Fruit fly (Drosophila melanogaster): Measurements from ENCODE around the gene CG33912.

The CG33912 gene

dm6 chr3L:20769350-20769749, 13.9 kb upstream of the CG33912 start, which contains the start of the genes CG4074 and CG4186 (continued):
- TF ChIP-seq BtbVII (GFP tag; optimal IDR thresholded peaks at IDR 0.05), result no peak
- no peak for TF ChIP-seq tgo (GFP tag; IDR thresholded peaks at IDR 0.05)
- no peak for TF ChIP-seq CG9797 (GFP tag; optimal IDR thresholded peaks at IDR 0.05)
- TF ChIP-seq Dfd (GFP tag; optimal IDR thresholded peaks at IDR 0.05), result no peak
- no peak for TF ChIP-seq CG17186 (GFP tag; optimal IDR thresholded peaks at IDR 0.05)
- TF ChIP-seq Lpt (GFP tag; optimal IDR thresholded peaks at IDR 0.05), result no peak
- TF ChIP-seq CG10209 (GFP tag; optimal IDR thresholded peaks at IDR 0.05), result no peak
- TF ChIP-seq chif (GFP tag; optimal IDR thresholded peaks at IDR 0.05), result no peak
- peak in 1 of 2 experiments; percentile 95 for TF ChIP-seq Pdp1 (GFP tag; optimal IDR thresholded peaks at IDR 0.05)
- no peak for TF ChIP-seq NC2α (GFP tag; optimal IDR thresholded peaks at IDR 0.05)
- no peak for TF ChIP-seq CG6689 (GFP tag; IDR thresholded peaks at IDR 0.05)
- TF ChIP-seq sima (GFP tag; optimal IDR thresholded peaks at IDR 0.05), result no peak
- peak; percentile 35 for TF ChIP-seq CG17568 (GFP tag; optimal IDR thresholded peaks at IDR 0.05)
- no peak for TF ChIP-seq CG16779 (GFP tag; IDR thresholded peaks at IDR 0.05)
- no peak for TF ChIP-seq ac (GFP tag; optimal IDR thresholded peaks at IDR 0.05)
- TF ChIP-seq kni (GFP tag; optimal IDR thresholded peaks at IDR 0.05), result peak; percentile 70
- TF ChIP-seq CG11085 (GFP tag; IDR thresholded peaks at IDR 0.05), result no peak
- TF ChIP-seq Doc3 (GFP tag; IDR thresholded peaks at IDR 0.05; ENCODE audit: partially characterized antibody), result peak; percentile 17; the same call in 1 of the 3 replicates
- no peak for TF ChIP-seq CG10959 (GFP tag; IDR thresholded peaks at IDR 0.05)
- no peak for TF ChIP-seq CG18476 (GFP tag; optimal IDR thresholded peaks at IDR 0.05)
- TF ChIP-seq HLHmδ (GFP tag; optimal IDR thresholded peaks at IDR 0.05), result no peak
- no peak for TF ChIP-seq CG11093 (GFP tag; IDR thresholded peaks at IDR 0.05)
- TF ChIP-seq CG9932 (GFP tag; IDR thresholded peaks at IDR 0.05), result no peak
- TF ChIP-seq CG15479 (GFP tag; optimal IDR thresholded peaks at IDR 0.05), result no peak
- TF ChIP-seq CG10274 (GFP tag; optimal IDR thresholded peaks at IDR 0.05), result no peak
- no peak for TF ChIP-seq emc (GFP tag; optimal IDR thresholded peaks at IDR 0.05)
- no peak for TF ChIP-seq Meics (GFP tag; optimal IDR thresholded peaks at IDR 0.05)
- TF ChIP-seq D19B (GFP tag; optimal IDR thresholded peaks at IDR 0.05), result no peak
- no peak for TF ChIP-seq Jarid2 (GFP tag; optimal IDR thresholded peaks at IDR 0.05)
- no peak for TF ChIP-seq bbx (GFP tag; IDR thresholded peaks at IDR 0.05; ENCODE audit: partially characterized antibody)
- no peak for TF ChIP-seq ase (GFP tag; IDR thresholded peaks at IDR 0.05)
- peak; percentile 42 for TF ChIP-seq phol (tag; optimal IDR thresholded peaks at IDR 0.05)
- no peak for TF ChIP-seq Kr (GFP tag; optimal IDR thresholded peaks at IDR 0.05)
- TF ChIP-seq CG4730 (GFP tag; IDR thresholded peaks at IDR 0.05), result no peak
- TF ChIP-seq CG4328 (GFP tag; optimal IDR thresholded peaks at IDR 0.05), result no peak
- TF ChIP-seq Poxn (GFP tag; IDR thresholded peaks at IDR 0.05), result no peak
- peak; percentile 96 for TF ChIP-seq MBD-R2 (GFP tag; IDR thresholded peaks at IDR 0.05)
- TF ChIP-seq CG34376 (GFP tag; optimal IDR thresholded peaks at IDR 0.05), result peak; percentile 9
- TF ChIP-seq CG12299 (tag; optimal IDR thresholded peaks at IDR 0.05), result no peak
- no peak for TF ChIP-seq chm (GFP tag; IDR thresholded peaks at IDR 0.05)
- TF ChIP-seq CG4617 (GFP tag; optimal IDR thresholded peaks at IDR 0.05; ENCODE audit: borderline replicate concordance), result peak; percentile 37
- TF ChIP-seq CG9609 (GFP tag; optimal IDR thresholded peaks at IDR 0.05), result no peak
- no peak for TF ChIP-seq gcm2 (GFP tag; optimal IDR thresholded peaks at IDR 0.05)
- no peak for TF ChIP-seq ham (GFP tag; IDR thresholded peaks at IDR 0.05)
- no peak for TF ChIP-seq CG17385 (GFP tag; optimal IDR thresholded peaks at IDR 0.05)
- peak; percentile 37 for TF ChIP-seq BEAF-32 (GFP tag; optimal IDR thresholded peaks at IDR 0.05)
- TF ChIP-seq HmgZ (tag; optimal IDR thresholded peaks at IDR 0.05), result peak; percentile 25
- peak; percentile 35 for TF ChIP-seq Scr (GFP tag; IDR thresholded peaks at IDR 0.05; ENCODE audit: partially characterized antibody)
- no peak for TF ChIP-seq CG9215 (GFP tag; IDR thresholded peaks at IDR 0.05)
- no peak for TF ChIP-seq slou (GFP tag; optimal IDR thresholded peaks at IDR 0.05)
- TF ChIP-seq unc-4 (GFP tag; IDR thresholded peaks at IDR 0.05; ENCODE audit: partially characterized antibody), result 0 out of 2 replicates have a peak, but pooled peaks have one; percentile 27

Data from whole organism, embryonic.